Fruit fly (Drosophila melanogaster) whole organism, embryonic: Measurements from ENCODE around the gene CG31068.

ENCODE experiments used
- ATbp ChIP-seq: fragments of 200-800 bp; sonication (Bioruptor generic); optimal IDR thresholded peaks from 2 replicates; lab custom pipeline; 2017; ENCODE audit warnings: missing biosample characterization, mild to moderate bottlenecking, missing genetic modification characterization, missing genetic modification reagents
- CG10565 ChIP-seq: fragments of 200-800 bp; sonication (Bioruptor generic); optimal IDR thresholded peaks from 3 replicates; lab custom pipeline; 2016; ENCODE audit warnings: missing biosample characterization, mild to moderate bottlenecking, missing genetic modification characterization
- CG11085 ChIP-seq: fragments of 200-800 bp; sonication (Bioruptor generic); IDR thresholded peaks from 2 replicates; pipeline ENCODE4 v1.3.6; 2022; ENCODE audit warnings: missing biosample characterization, missing genetic modification characterization
- CG11093 ChIP-seq: fragments of 200-800 bp; sonication (Bioruptor generic); IDR thresholded peaks from 3 replicates; pipeline ENCODE4 v1.3.6; 2022; ENCODE audit warnings: missing biosample characterization, missing genetic modification characterization
- CG14441 ChIP-seq: fragments of 200-800 bp; sonication (Bioruptor generic); IDR thresholded peaks from 2 replicates; pipeline ENCODE4 v1.3.6; 2022; ENCODE audit warnings: missing biosample characterization, missing genetic modification characterization
- CG16863 ChIP-seq: fragments of 200-800 bp; sonication (Bioruptor generic); optimal IDR thresholded peaks from 3 replicates; lab custom pipeline; 2016; ENCODE audit warnings: missing biosample characterization, missing genetic modification characterization
- CG17328 ChIP-seq: fragments of 200-800 bp; sonication (Bioruptor generic); IDR thresholded peaks from 2 replicates; pipeline ENCODE4 v1.3.6; 2022; ENCODE audit warnings: missing biosample characterization, missing genetic modification characterization
- CG17912 ChIP-seq: fragments of 200-800 bp; sonication (Bioruptor generic); optimal IDR thresholded peaks from 2 replicates; lab custom pipeline; 2018; ENCODE audit warnings: missing biosample characterization, mild to moderate bottlenecking, missing genetic modification characterization
- CG1832 ChIP-seq: fragments of 200-800 bp; sonication (Bioruptor generic); optimal IDR thresholded peaks from 2 replicates; lab custom pipeline; 2017; ENCODE audit warnings: missing biosample characterization, mild to moderate bottlenecking, missing genetic modification characterization, inconsistent platforms
- CG2116 ChIP-seq: fragments of 200-800 bp; sonication (Bioruptor generic); optimal IDR thresholded peaks from 3 replicates; lab custom pipeline; 2018; ENCODE audit warnings: missing biosample characterization, mild to moderate bottlenecking, missing genetic modification characterization
- CG2120 ChIP-seq: fragments of 200-800 bp; sonication (Bioruptor generic); optimal IDR thresholded peaks from 3 replicates; lab custom pipeline; 2016; ENCODE audit warnings: missing biosample characterization, missing genetic modification characterization
- CG2199 ChIP-seq: fragments of 200-800 bp; sonication (Bioruptor generic); IDR thresholded peaks from 3 replicates; pipeline ENCODE4 v1.3.6; 2022; ENCODE audit warnings: missing biosample characterization, missing genetic modification characterization
- CG2889 ChIP-seq: fragments of 200-800 bp; sonication (Bioruptor generic); IDR thresholded peaks from 3 replicates; pipeline ENCODE4 v1.3.6; 2022; ENCODE audit warnings: missing biosample characterization, missing genetic modification characterization
- CG31365 ChIP-seq: fragments of 200-800 bp; sonication (Bioruptor generic); optimal IDR thresholded peaks from 2 replicates; lab custom pipeline; 2018; ENCODE audit warnings: missing biosample characterization, mild to moderate bottlenecking, missing genetic modification characterization
- CG31441 ChIP-seq: fragments of 200-800 bp; sonication (Bioruptor generic); IDR thresholded peaks from 2 replicates; pipeline ENCODE4 v1.3.6; 2022; ENCODE audit warnings: missing biosample characterization, missing genetic modification characterization
- CG3281 ChIP-seq: fragments of 200-800 bp; sonication (Bioruptor generic); optimal IDR thresholded peaks from 3 replicates; lab custom pipeline; 2017; ENCODE audit warnings: missing biosample characterization, mild to moderate bottlenecking, missing genetic modification characterization
- CG4328 ChIP-seq: fragments of 200-800 bp; sonication (Bioruptor generic); optimal IDR thresholded peaks from 3 replicates; lab custom pipeline; 2017; ENCODE audit warnings: missing biosample characterization, missing genetic modification reagents, missing genetic modification characterization
- CG6175 ChIP-seq: fragments of 200-800 bp; sonication (Bioruptor generic); IDR thresholded peaks from 3 replicates; pipeline ENCODE4 v1.3.6; 2022; ENCODE audit warnings: missing biosample characterization, missing genetic modification characterization
- CG7928 ChIP-seq: fragments of 200-800 bp; sonication (Bioruptor generic); optimal IDR thresholded peaks from 2 replicates; lab custom pipeline; 2017; ENCODE audit warnings: missing biosample characterization, mild to moderate bottlenecking, missing genetic modification characterization
- CG8089 ChIP-seq: fragments of 200-800 bp; sonication (Bioruptor generic); optimal IDR thresholded peaks from 3 replicates; lab custom pipeline; 2016; ENCODE audit warnings: missing biosample characterization, missing genetic modification characterization
- CG9727 ChIP-seq: fragments of 200-800 bp; sonication (Bioruptor generic); optimal IDR thresholded peaks from 3 replicates; lab custom pipeline; 2017; ENCODE audit warnings: missing biosample characterization, mild to moderate bottlenecking, missing genetic modification characterization
- CG9817 ChIP-seq: fragments of 200-800 bp; sonication (Bioruptor generic); optimal IDR thresholded peaks from 2 replicates; lab custom pipeline; 2018; ENCODE audit warnings: missing biosample characterization, mild to moderate bottlenecking, missing genetic modification characterization, moderate library complexity
- CTCF ChIP-seq: fragments of 200-800 bp; sonication (Bioruptor generic); optimal IDR thresholded peaks from 2 replicates; lab custom pipeline; 2017; ENCODE audit warnings: missing biosample characterization, mild to moderate bottlenecking, missing genetic modification characterization, moderate library complexity
- D ChIP-seq, 2 experiments: fragments of 200-800 bp in 1 of 2; fragments of >200 bp in 1 of 2; sonication (Bioruptor generic) in 1 of 2; optimal IDR thresholded peaks; 2 replicates in 1 of 2; 3 replicates in 1 of 2; lab custom pipeline; 2017; ENCODE audit warnings: mild to moderate bottlenecking in 1 of 2, missing biosample characterization in 1 of 2, missing genetic modification characterization in 1 of 2, missing genetic modification reagents in 1 of 2
- D19B ChIP-seq: fragments of 200-800 bp; sonication (Bioruptor generic); optimal IDR thresholded peaks from 2 replicates; lab custom pipeline; 2017; ENCODE audit warnings: missing biosample characterization, mild to moderate bottlenecking, missing genetic modification characterization
- Fer1 ChIP-seq: fragments of 200-800 bp; sonication (Bioruptor generic); optimal IDR thresholded peaks from 2 replicates; lab custom pipeline; 2017; ENCODE audit warnings: missing biosample characterization, mild to moderate bottlenecking, missing genetic modification characterization
- HHEX ChIP-seq: fragments of 200-800 bp; sonication (Bioruptor generic); optimal IDR thresholded peaks from 3 replicates; lab custom pipeline; 2017; ENCODE audit warnings: missing biosample characterization, mild to moderate bottlenecking, missing genetic modification characterization, missing genetic modification reagents
- Hr39 ChIP-seq: fragments of >200 bp; optimal IDR thresholded peaks from 2 replicates; lab custom pipeline; 2017
- Hsf ChIP-seq: fragments of 200-800 bp; sonication (Bioruptor generic); optimal IDR thresholded peaks from 3 replicates; lab custom pipeline; 2016; ENCODE audit warnings: missing biosample characterization, missing genetic modification characterization
- Lhr ChIP-seq: fragments of 200-800 bp; sonication (Bioruptor generic); optimal IDR thresholded peaks from 3 replicates; lab custom pipeline; 2017; ENCODE audit warnings: mild to moderate bottlenecking, missing biosample characterization, missing genetic modification reagents, missing genetic modification characterization
- Lpt ChIP-seq: fragments of >200 bp; optimal IDR thresholded peaks from 2 replicates; lab custom pipeline; 2018; ENCODE audit warnings: missing biosample characterization, missing genetic modification characterization
- Med ChIP-seq: fragments of 200-800 bp; sonication (Bioruptor generic); peaks from one replicate; lab custom pipeline; 2016; ENCODE audit warnings: missing biosample characterization, missing genetic modification characterization, mild to moderate bottlenecking, inconsistent platforms, moderate library complexity
- Meics ChIP-seq: fragments of 200-800 bp; sonication (Bioruptor generic); optimal IDR thresholded peaks from 2 replicates; lab custom pipeline; 2017; ENCODE audit warnings: missing biosample characterization, mild to moderate bottlenecking, missing genetic modification characterization
- NK7.1 ChIP-seq: fragments of 200-800 bp; sonication (Bioruptor generic); optimal IDR thresholded peaks from 3 replicates; lab custom pipeline; 2016; ENCODE audit warnings: missing biosample characterization, missing genetic modification characterization
- Vsx1 ChIP-seq: fragments of 200-800 bp; sonication (Bioruptor generic); optimal IDR thresholded peaks from 2 replicates; lab custom pipeline; 2017; ENCODE audit warnings: missing biosample characterization, mild to moderate bottlenecking, missing genetic modification characterization, missing genetic modification reagents
- bcd ChIP-seq: fragments of 200-800 bp; sonication (Bioruptor generic); optimal IDR thresholded peaks from 2 replicates; lab custom pipeline; 2017; ENCODE audit warnings: missing biosample characterization, mild to moderate bottlenecking, missing genetic modification characterization
- dpn ChIP-seq, 2 experiments: fragments of 200-800 bp; sonication (Bioruptor generic); optimal IDR thresholded peaks; 3 replicates each; lab custom pipeline; 2016; ENCODE audit warnings: missing biosample characterization in 2 of 2, missing genetic modification characterization in 2 of 2
- emc ChIP-seq: fragments of 200-800 bp; sonication (Bioruptor generic); optimal IDR thresholded peaks from 2 replicates; lab custom pipeline; 2016; ENCODE audit warnings: missing biosample characterization, missing genetic modification characterization
- ewg ChIP-seq: fragments of 200-800 bp; sonication (Bioruptor generic); optimal IDR thresholded peaks from 3 replicates; lab custom pipeline; 2017; ENCODE audit warnings: mild to moderate bottlenecking, missing biosample characterization, missing genetic modification reagents, missing genetic modification characterization
- ham ChIP-seq: fragments of 200-800 bp; sonication (Bioruptor generic); IDR thresholded peaks from 2 replicates; pipeline ENCODE4 v1.3.6; 2022; ENCODE audit warnings: missing biosample characterization, missing genetic modification characterization
- hth ChIP-seq: fragments of >200 bp; optimal IDR thresholded peaks from 2 replicates; lab custom pipeline; 2017; ENCODE audit warnings: inconsistent platforms
- jigr1 ChIP-seq: fragments of 200-800 bp; sonication (Bioruptor generic); IDR thresholded peaks from 3 replicates; pipeline ENCODE4 v1.3.6; 2022; ENCODE audit warnings: missing biosample characterization, missing genetic modification characterization
- maf-S ChIP-seq: fragments of 200-800 bp; sonication (Bioruptor generic); optimal IDR thresholded peaks from 2 replicates; lab custom pipeline; 2016; ENCODE audit warnings: missing biosample characterization, missing genetic modification characterization
- mam ChIP-seq: fragments of 200-800 bp; sonication (Bioruptor generic); optimal IDR thresholded peaks from 3 replicates; lab custom pipeline; 2016; ENCODE audit warnings: missing biosample characterization, missing genetic modification characterization
- nau ChIP-seq: fragments of 200-800 bp; sonication (Bioruptor generic); optimal IDR thresholded peaks from 3 replicates; lab custom pipeline; 2017; ENCODE audit warnings: missing biosample characterization, mild to moderate bottlenecking, missing genetic modification characterization, missing genetic modification reagents
- phol ChIP-seq: fragments of 200-800 bp; sonication (Bioruptor generic); optimal IDR thresholded peaks from 3 replicates; lab custom pipeline; 2018; ENCODE audit warnings: missing biosample characterization, mild to moderate bottlenecking, missing genetic modification characterization, moderate library complexity
- pros ChIP-seq: fragments of 200-800 bp; sonication (Bioruptor generic); optimal IDR thresholded peaks from 3 replicates; lab custom pipeline; 2019; ENCODE audit warnings: missing biosample characterization, mild to moderate bottlenecking, missing genetic modification characterization, moderate library complexity
- slou ChIP-seq: fragments of 200-800 bp; sonication (Bioruptor generic); optimal IDR thresholded peaks from 3 replicates; lab custom pipeline; 2016; ENCODE audit warnings: missing biosample characterization, missing genetic modification characterization
- so ChIP-seq: fragments of 200-800 bp; sonication (Bioruptor generic); IDR thresholded peaks from 3 replicates; pipeline ENCODE4 v1.3.6; 2022; ENCODE audit warnings: missing biosample characterization, missing genetic modification characterization
- vnd ChIP-seq: fragments of 200-800 bp; sonication (Bioruptor generic); IDR thresholded peaks from 3 replicates; pipeline ENCODE4 v1.3.6; 2022; ENCODE audit warnings: missing biosample characterization, missing genetic modification characterization; ENCODE audit not compliant: partially characterized antibody

Gene CG31068

dm6 chr3R:27253136-27253920, 19.8 kb downstream of the CG31068 start, which contains the start of gene pll (continued):
- TF ChIP-seq phol = peak; percentile 84
- peak; percentile 95 for TF ChIP-seq Med (GFP tag; lab: Kevin White, UChicago)
- no peak; the same call in 1 of the 2 replicates for TF ChIP-seq CG31441
- TF ChIP-seq so (GFP tag; lab: Robert Waterston, UW) = peak; percentile 86
- peak; percentile 93 for TF ChIP-seq CG14441
- TF ChIP-seq emc (GFP tag; lab: Kevin White, UChicago) = peak; percentile 55
- peak; percentile 92 for TF ChIP-seq CG2120
- TF ChIP-seq CG17912 (GFP tag; lab: Kevin White, UChicago) = no peak
- peak; percentile 42 for TF ChIP-seq CG10565 (GFP tag; lab: Kevin White, UChicago)
- TF ChIP-seq HHEX (GFP tag; lab: Kevin White, UChicago) = peak; percentile 51
- no peak for TF ChIP-seq pros (GFP tag; lab: Kevin White, UChicago)
- peak; percentile 72 for TF ChIP-seq Fer1 (GFP tag; lab: Kevin White, UChicago)
- no peak for TF ChIP-seq D19B (GFP tag; lab: Kevin White, UChicago)
- peak; percentile 81 for TF ChIP-seq ewg
- TF ChIP-seq CG31365 = no peak
- TF ChIP-seq CG11093 (GFP tag; lab: Robert Waterston, UW) = peak; percentile 75
- TF ChIP-seq CG17328 = peak; percentile 91
- TF ChIP-seq mam = peak; percentile 89
- TF ChIP-seq vnd (GFP tag; lab: Robert Waterston, UW) = 0 out of 3 replicates have a peak, but pooled peaks have one; percentile 9
- peak; percentile 38 for TF ChIP-seq CG8089 (GFP tag; lab: Kevin White, UChicago)
- TF ChIP-seq NK7.1 (GFP tag; lab: Kevin White, UChicago) = no peak
- TF ChIP-seq Lpt (GFP tag; lab: Kevin White, UChicago) = no peak
- TF ChIP-seq Meics = peak; percentile 76
- TF ChIP-seq Hr39 (lab: Kevin White, UChicago) = no peak
- no peak for TF ChIP-seq Vsx1 (GFP tag; lab: Kevin White, UChicago)
- TF ChIP-seq Hsf = peak; percentile 84
- peak; percentile 63 for TF ChIP-seq CG3281 (GFP tag; lab: Kevin White, UChicago)
- no peak for TF ChIP-seq CG1832
- peak; percentile 72; the same call in 2 of the 3 replicates for TF ChIP-seq CG6175 (GFP tag; lab: Robert Waterston, UW)
- TF ChIP-seq CG9817 (tag; lab: Kevin White, UChicago) = peak; percentile 81
- TF ChIP-seq CTCF (GFP tag; lab: Kevin White, UChicago) = no peak
- no peak for TF ChIP-seq jigr1 (GFP tag; lab: Robert Waterston, UW)
- peak; percentile 74 for TF ChIP-seq maf-S
- TF ChIP-seq CG2116 (GFP tag; lab: Kevin White, UChicago) = peak; percentile 61
- TF ChIP-seq slou (GFP tag; lab: Kevin White, UChicago) = peak; percentile 38
- peak; percentile 61 for TF ChIP-seq CG16863
- no peak for TF ChIP-seq ATbp (GFP tag; lab: Kevin White, UChicago)
- no peak for TF ChIP-seq ham (GFP tag; lab: Robert Waterston, UW)
- TF ChIP-seq D (optimal IDR thresholded peaks at IDR 0.05; lab: Kevin White, UChicago) = peak; percentile 18
- TF ChIP-seq D (GFP tag; optimal IDR thresholded peaks at IDR 0.05; lab: Kevin White, UChicago) = peak; percentile 46
- TF ChIP-seq CG4328 = peak; percentile 6
- TF ChIP-seq CG9727 (GFP tag; lab: Kevin White, UChicago) = peak; percentile 82
- TF ChIP-seq CG2199 (GFP tag; lab: Robert Waterston, UW) = peak; percentile 66; the same call in 1 of the 3 replicates
- TF ChIP-seq bcd = peak; percentile 71
- TF ChIP-seq hth (lab: Kevin White, UChicago) = no peak
- no peak for TF ChIP-seq nau (GFP tag; lab: Kevin White, UChicago)
- TF ChIP-seq Lhr (GFP tag; lab: Kevin White, UChicago) = peak; percentile 88
- peak; percentile 35 for TF ChIP-seq CG7928 (GFP tag; lab: Kevin White, UChicago)
- TF ChIP-seq CG11085 = peak; percentile 77; the same call in 1 of the 2 replicates
- TF ChIP-seq dpn (GFP tag; optimal IDR thresholded peaks at IDR 0.05; lab: Kevin White, UChicago) = peak; percentile 84 to 90
- TF ChIP-seq CG2889 = peak; percentile 84
